Worm (Caenorhabditis elegans): ENCODE data around the gene Y53C12A.3.

DNA sequence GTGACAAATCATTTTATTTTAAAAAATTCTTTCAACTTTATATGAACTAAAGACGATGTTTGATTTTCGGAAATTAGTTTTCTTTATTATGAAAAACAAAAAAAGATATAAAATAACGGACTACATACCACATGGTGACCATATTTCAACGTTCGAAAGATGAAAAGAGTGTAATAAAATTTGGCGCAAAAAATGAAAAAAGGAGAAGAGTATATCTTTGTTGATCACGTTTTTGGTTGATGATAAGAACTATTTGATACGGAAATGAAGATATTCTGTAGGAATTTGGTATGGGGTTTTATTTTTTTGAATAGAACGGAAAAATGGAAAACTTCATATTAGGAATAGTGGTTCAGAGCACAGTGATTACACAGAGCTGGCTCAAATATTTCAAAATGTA, 47.0 kb upstream of the Y53C12A.3 start, which contains the start of gene Y53C12B.7:
- TF ChIP-seq tbx-2 (tag; optimal IDR thresholded peaks at IDR 0.05) (no peak), dve-1 (tag; optimal IDR thresholded peaks at IDR 0.05) (no peak), nhr-11 (tag; optimal IDR thresholded peaks at IDR 0.05) (no peak), pha-4 (tag; optimal IDR thresholded peaks at IDR 0.05) (no peak), madf-2 (tag; optimal IDR thresholded peaks at IDR 0.05) (no peak), nfya-1 (tag; optimal IDR thresholded peaks at IDR 0.05) (no peak), unc-42 (tag; optimal IDR thresholded peaks at IDR 0.05) (no peak), ets-4 (tag; optimal IDR thresholded peaks at IDR 0.05) (no peak), che-1 (tag; optimal IDR thresholded peaks at IDR 0.05) (no peak), pqm-1 (tag; optimal IDR thresholded peaks at IDR 0.05) (no peak), ttx-3 (tag; optimal IDR thresholded peaks at IDR 0.05) (no peak)

Data from whole organism, late embryonic.